Fruit fly (Drosophila melanogaster) whole organism: ENCODE data around the gene CG7785.

Source experiments
- CG8478 ChIP-seq: fragments of >200 bp; optimal IDR thresholded peaks from 2 replicates; lab custom pipeline; 2018; ENCODE audit warnings: inconsistent platforms
- pan ChIP-seq: fragments of >200 bp; optimal IDR thresholded peaks from 2 replicates; lab custom pipeline; 2017

DNA sequence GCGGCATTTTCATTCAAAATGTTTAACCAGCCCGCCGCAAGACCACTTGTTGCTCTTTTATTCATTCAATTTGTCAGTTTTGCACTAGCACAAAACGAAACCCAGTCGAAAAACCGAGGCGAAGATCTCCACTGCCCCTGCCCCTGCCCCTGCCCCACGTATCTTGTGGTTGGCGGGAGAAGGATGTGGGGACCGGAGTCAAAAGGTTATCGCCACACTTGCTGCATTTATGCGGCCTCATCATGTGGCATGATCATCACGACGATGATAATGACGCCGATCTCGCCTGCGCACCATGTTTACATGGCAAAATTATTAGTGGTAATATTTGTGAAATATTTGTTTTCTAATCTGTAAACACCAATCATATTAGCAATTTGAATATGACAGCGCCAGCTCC, 6.4 kb downstream of the CG7785 start:
- no peak for TF ChIP-seq pan
- TF ChIP-seq CG8478: no peak
